Worm (Caenorhabditis elegans): Measurements from ENCODE around the gene F09E10.6.

Gene F09E10.6

ce11 chrX:1535261-1535660 lies 37.8 kb upstream of the F09E10.6 start, which contains the start of gene K06A9.3:
Gene K06A9.3 (minus strand): TSS chrX:1535361.
- TF ChIP-seq unc-39 (tag; optimal IDR thresholded peaks at IDR 0.05) (no peak), peb-1 (tag; optimal IDR thresholded peaks at IDR 0.05) (no peak), zag-1 (tag; optimal IDR thresholded peaks at IDR 0.05) (no peak), R02D3.7 (tag; optimal IDR thresholded peaks at IDR 0.05) (no peak), ceh-16 (tag; optimal IDR thresholded peaks at IDR 0.05) (no peak), elt-3 (tag; optimal IDR thresholded peaks at IDR 0.05) (no peak), elt-1 (tag; optimal IDR thresholded peaks at IDR 0.05) (no peak), C34F6.9 (tag; optimal IDR thresholded peaks at IDR 0.05) (no peak), ztf-4 (tag; optimal IDR thresholded peaks at IDR 0.05) (no peak), ZK546.5 (tag; optimal IDR thresholded peaks at IDR 0.05) (no peak), alr-1 (tag; optimal IDR thresholded peaks at IDR 0.05) (no peak)

- TF ChIP-seq unc-55 (GFP tag; optimal IDR thresholded peaks at IDR 0.05) (peak; percentile 30), lsy-2 (tag; optimal IDR thresholded peaks at IDR 0.05) (peak in 1 of 2 experiments; percentile 16), nhr-10 (tag; optimal IDR thresholded peaks at IDR 0.05) (no peak)
Measured at ce11 chrX:1529013-1529412, 31.5 kb upstream of the F09E10.6 start.

- TF ChIP-seq mdl-1 (tag; optimal IDR thresholded peaks at IDR 0.05) (no peak), elt-3 (tag; optimal IDR thresholded peaks at IDR 0.05) (no peak), snpc-4 (tag; optimal IDR thresholded peaks at IDR 0.05) (no peak), unc-55 (GFP tag; optimal IDR thresholded peaks at IDR 0.05) (peak; percentile 17)
Measured at ce11 chrX:1528107-1528506, 30.6 kb upstream of the F09E10.6 start.

ce11 chrX:1527338-1527737 lies 29.9 kb upstream of the F09E10.6 start:
- peak; percentile 21 for TF ChIP-seq C34F6.9 (tag; optimal IDR thresholded peaks at IDR 0.05)
- TF ChIP-seq mdl-1 (tag; optimal IDR thresholded peaks at IDR 0.05): no peak
- TF ChIP-seq ceh-16 (tag; optimal IDR thresholded peaks at IDR 0.05): peak; percentile 48
- peak; percentile 53 for TF ChIP-seq sma-3 (GFP tag; optimal IDR thresholded peaks at IDR 0.05)
- peak; percentile 69 for TF ChIP-seq sma-9 (GFP tag; optimal IDR thresholded peaks at IDR 0.05)
- no peak for TF ChIP-seq sma-9 (tag; optimal IDR thresholded peaks at IDR 0.05)
- no peak for TF ChIP-seq peb-1 (tag; optimal IDR thresholded peaks at IDR 0.05)
- peak; percentile 57 for TF ChIP-seq crh-2 (tag; optimal IDR thresholded peaks at IDR 0.05)
- TF ChIP-seq lin-11 (tag; optimal IDR thresholded peaks at IDR 0.05): no peak
- TF ChIP-seq mbf-1 (tag; optimal IDR thresholded peaks at IDR 0.05): no peak
- TF ChIP-seq lin-13 (GFP tag; optimal IDR thresholded peaks at IDR 0.05): peak; percentile 7
- peak; percentile 47 for TF ChIP-seq F13H6.1 (tag; optimal IDR thresholded peaks at IDR 0.05)
- TF ChIP-seq nhr-25 (tag; optimal IDR thresholded peaks at IDR 0.05): peak; percentile 83
- TF ChIP-seq nhr-12 (tag; optimal IDR thresholded peaks at IDR 0.05): no peak
- peak; percentile 35 for TF ChIP-seq fos-1 (tag; optimal IDR thresholded peaks at IDR 0.05)
- TF ChIP-seq gmeb-1 (tag; optimal IDR thresholded peaks at IDR 0.05): no peak
- peak; percentile 51 for TF ChIP-seq nhr-129 (tag; optimal IDR thresholded peaks at IDR 0.05)
- TF ChIP-seq sem-4 (tag; optimal IDR thresholded peaks at IDR 0.05): peak; percentile 31
- peak; percentile 30 for TF ChIP-seq blmp-1 (tag; optimal IDR thresholded peaks at IDR 0.05; ENCODE audit: insufficient read depth)
- no peak for TF ChIP-seq egl-27 (tag; optimal IDR thresholded peaks at IDR 0.05)

ce11 chrX:1525511-1526172 lies 28.2 kb upstream of the F09E10.6 start:
- TF ChIP-seq nhr-11 (tag; optimal IDR thresholded peaks at IDR 0.05) (no peak), fos-1 (tag; optimal IDR thresholded peaks at IDR 0.05) (peak; percentile 67)

ce11 chrX:1524559-1524958 lies 27.1 kb upstream of the F09E10.6 start:
- TF ChIP-seq C34F6.9 (tag; optimal IDR thresholded peaks at IDR 0.05): peak; percentile 63
- TF ChIP-seq Y55F3AM.14 (GFP tag; optimal IDR thresholded peaks at IDR 0.05): no peak
- no peak for TF ChIP-seq unc-39 (tag; optimal IDR thresholded peaks at IDR 0.05)
- peak; percentile 29 for TF ChIP-seq egl-27 (tag; optimal IDR thresholded peaks at IDR 0.05)
- no peak for TF ChIP-seq elt-3 (tag; optimal IDR thresholded peaks at IDR 0.05)
- no peak for TF ChIP-seq ztf-1 (GFP tag; conservative IDR thresholded peaks at IDR 0.05)
- no peak for TF ChIP-seq ceh-82 (tag; optimal IDR thresholded peaks at IDR 0.05)
- TF ChIP-seq mab-5 (tag; optimal IDR thresholded peaks at IDR 0.05): peak; percentile 22
- peak; percentile 68 for TF ChIP-seq sem-4 (tag; optimal IDR thresholded peaks at IDR 0.05)
- no peak for TF ChIP-seq alr-1 (tag; optimal IDR thresholded peaks at IDR 0.05)
- TF ChIP-seq dmd-4 (tag; optimal IDR thresholded peaks at IDR 0.05): no peak
- peak; percentile 70 for TF ChIP-seq F13H6.1 (tag; optimal IDR thresholded peaks at IDR 0.05)
- TF ChIP-seq zag-1 (tag; optimal IDR thresholded peaks at IDR 0.05): no peak
- peak; percentile 55 for TF ChIP-seq nhr-129 (tag; optimal IDR thresholded peaks at IDR 0.05)
- no peak for TF ChIP-seq elt-1 (tag; optimal IDR thresholded peaks at IDR 0.05)
- no peak for TF ChIP-seq nhr-23 (tag; optimal IDR thresholded peaks at IDR 0.05)
- no peak for TF ChIP-seq skn-1 (tag; optimal IDR thresholded peaks at IDR 0.05)
- TF ChIP-seq aly-2 (tag; optimal IDR thresholded peaks at IDR 0.05): no peak
- no peak for TF ChIP-seq R02D3.7 (tag; optimal IDR thresholded peaks at IDR 0.05)
- peak; percentile 66 for TF ChIP-seq unc-55 (GFP tag; optimal IDR thresholded peaks at IDR 0.05)
- TF ChIP-seq mdl-1 (tag; optimal IDR thresholded peaks at IDR 0.05): peak in 1 of 2 experiments; percentile 31
- no peak for TF ChIP-seq ztf-4 (tag; optimal IDR thresholded peaks at IDR 0.05)
- TF ChIP-seq nhr-6 (tag; optimal IDR thresholded peaks at IDR 0.05): no peak
- TF ChIP-seq nhr-237 (tag; optimal IDR thresholded peaks at IDR 0.05): no peak

Measured in whole organism, L2 larva.